Fruit fly (Drosophila melanogaster) whole organism, pupa: ENCODE results near the gene Phb1.

Source experiments
- CG13204 ChIP-seq: fragments of 200-800 bp; sonication (Bioruptor generic); optimal IDR thresholded peaks from 2 replicates; lab custom pipeline; 2018; ENCODE audit warnings: missing biosample characterization, mild to moderate bottlenecking, missing genetic modification characterization, moderate library complexity
- CG17806 ChIP-seq: fragments of 200-800 bp; sonication (Bioruptor generic); optimal IDR thresholded peaks from 2 replicates; lab custom pipeline; 2018; ENCODE audit warnings: missing biosample characterization, mild to moderate bottlenecking, missing genetic modification characterization, moderate library complexity
- CG4496 ChIP-seq: fragments of 200-800 bp; sonication (Bioruptor generic); IDR thresholded peaks from 3 replicates; pipeline ENCODE4 v1.3.6; 2022; ENCODE audit warnings: missing biosample characterization, missing genetic modification characterization
- CG8301 ChIP-seq: fragments of 200-800 bp; sonication (Bioruptor generic); optimal IDR thresholded peaks from 2 replicates; lab custom pipeline; 2018; ENCODE audit warnings: missing biosample characterization, mild to moderate bottlenecking, missing genetic modification characterization
- EcR ChIP-seq: fragments of 200-800 bp; sonication (Bioruptor generic); optimal IDR thresholded peaks from 3 replicates; lab custom pipeline; 2019; ENCODE audit warnings: missing biosample characterization, missing genetic modification characterization, mild to moderate bottlenecking, moderate library complexity, missing genetic modification reagents
- fd96Ca ChIP-seq: fragments of 200-800 bp; sonication (Bioruptor generic); IDR thresholded peaks from 3 replicates; pipeline ENCODE4 v1.3.6; 2022; ENCODE audit warnings: missing biosample characterization, missing genetic modification characterization
- rn ChIP-seq: fragments of 200-800 bp; sonication (Bioruptor generic); IDR thresholded peaks from 2 replicates; pipeline ENCODE4 v1.3.6; 2022; ENCODE audit warnings: missing biosample characterization, missing genetic modification characterization

- no peak for TF ChIP-seq CG17806
- no peak for TF ChIP-seq rn (GFP tag; lab: Robert Waterston, UW)
- no peak for TF ChIP-seq fd96Ca (GFP tag; lab: Robert Waterston, UW)
- TF ChIP-seq CG13204: no peak
- no peak for TF ChIP-seq CG4496 (GFP tag; lab: Robert Waterston, UW)
- TF ChIP-seq CG8301 (tag; lab: Kevin White, UChicago): no peak
- TF ChIP-seq EcR (GFP tag; lab: Kevin White, UChicago): no peak
Measured at dm6 chr2L:19120196-19120950, 3.3 kb downstream of the Phb1 start, which contains the start of gene Ddc.
